Fruit fly (Drosophila melanogaster) whole organism, embryonic: ENCODE measurements around the gene alphaTub67C.
A peak's percentile ranks its signal among the peaks of the same experiment; 100 is the strongest.

Source experiments
- Abd-B ChIP-seq: fragments of 200-800 bp; sonication (Bioruptor generic); optimal IDR thresholded peaks from 2 replicates; lab custom pipeline; 2018; ENCODE audit warnings: missing biosample characterization, mild to moderate bottlenecking, missing genetic modification characterization, moderate library complexity
- Ada2b ChIP-seq: fragments of 200-800 bp; sonication (Bioruptor generic); IDR thresholded peaks from 2 replicates; pipeline ENCODE4 v1.3.6; 2022; ENCODE audit warnings: missing biosample characterization, missing genetic modification characterization
- Bdp1 ChIP-seq: fragments of 200-800 bp; sonication (Bioruptor generic); optimal IDR thresholded peaks from 3 replicates; lab custom pipeline; 2016; ENCODE audit warnings: missing biosample characterization, missing genetic modification characterization
- CG10274 ChIP-seq: fragments of 200-800 bp; sonication (Bioruptor generic); optimal IDR thresholded peaks from 3 replicates; lab custom pipeline; 2017; ENCODE audit warnings: missing biosample characterization, mild to moderate bottlenecking, missing genetic modification characterization
- CG10979 ChIP-seq: fragments of 200-800 bp; sonication (Bioruptor generic); optimal IDR thresholded peaks from 2 replicates; lab custom pipeline; 2018; ENCODE audit warnings: missing biosample characterization, mild to moderate bottlenecking, missing genetic modification characterization, moderate library complexity
- CG12769 ChIP-seq: fragments of 200-800 bp; sonication (Bioruptor generic); optimal IDR thresholded peaks from 2 replicates; lab custom pipeline; 2019; ENCODE audit warnings: missing biosample characterization, mild to moderate bottlenecking, missing genetic modification characterization, moderate library complexity
- CG14441 ChIP-seq: fragments of 200-800 bp; sonication (Bioruptor generic); IDR thresholded peaks from 2 replicates; pipeline ENCODE4 v1.3.6; 2022; ENCODE audit warnings: missing biosample characterization, missing genetic modification characterization
- CG15073 ChIP-seq: fragments of 200-800 bp; sonication (Bioruptor generic); optimal IDR thresholded peaks from 2 replicates; lab custom pipeline; 2016; ENCODE audit warnings: missing biosample characterization, missing genetic modification characterization
- CG1529 ChIP-seq: fragments of 200-800 bp; sonication (Bioruptor generic); optimal IDR thresholded peaks from 3 replicates; lab custom pipeline; 2018; ENCODE audit warnings: missing biosample characterization, missing genetic modification characterization
- CG16863 ChIP-seq: fragments of 200-800 bp; sonication (Bioruptor generic); optimal IDR thresholded peaks from 3 replicates; lab custom pipeline; 2016; ENCODE audit warnings: missing biosample characterization, missing genetic modification characterization
- CG2889 ChIP-seq: fragments of 200-800 bp; sonication (Bioruptor generic); IDR thresholded peaks from 3 replicates; pipeline ENCODE4 v1.3.6; 2022; ENCODE audit warnings: missing biosample characterization, missing genetic modification characterization
- CG30403 ChIP-seq: fragments of 200-800 bp; sonication (Bioruptor generic); optimal IDR thresholded peaks from 3 replicates; lab custom pipeline; 2016; ENCODE audit warnings: missing biosample characterization, missing genetic modification characterization
- CG3847 ChIP-seq: fragments of 200-800 bp; sonication (Bioruptor generic); IDR thresholded peaks from 2 replicates; pipeline ENCODE4 v1.3.6; 2022; ENCODE audit warnings: missing biosample characterization, missing genetic modification characterization
- CG4282 ChIP-seq: fragments of 200-800 bp; sonication (Bioruptor generic); optimal IDR thresholded peaks from 2 replicates; lab custom pipeline; 2016; ENCODE audit warnings: missing biosample characterization, missing genetic modification characterization
- CG7786 ChIP-seq: fragments of 200-800 bp; sonication (Bioruptor generic); optimal IDR thresholded peaks from 2 replicates; lab custom pipeline; 2016; ENCODE audit warnings: missing biosample characterization, missing genetic modification characterization
- CG7928 ChIP-seq: fragments of 200-800 bp; sonication (Bioruptor generic); optimal IDR thresholded peaks from 2 replicates; lab custom pipeline; 2017; ENCODE audit warnings: missing biosample characterization, mild to moderate bottlenecking, missing genetic modification characterization
- CG8765 ChIP-seq: fragments of 200-800 bp; sonication (Bioruptor generic); IDR thresholded peaks from 2 replicates; pipeline ENCODE4 v1.3.6; 2022; ENCODE audit warnings: missing biosample characterization, missing genetic modification characterization
- CG9932 ChIP-seq: fragments of 200-800 bp; sonication (Bioruptor generic); IDR thresholded peaks from 2 replicates; pipeline ENCODE4 v1.3.6; 2022; ENCODE audit warnings: missing biosample characterization, missing genetic modification characterization
- Dad ChIP-seq: fragments of 200-800 bp; sonication (Bioruptor generic); optimal IDR thresholded peaks from 3 replicates; lab custom pipeline; 2016; ENCODE audit warnings: missing biosample characterization, missing genetic modification characterization
- Dll ChIP-seq: fragments of 200-800 bp; sonication (Bioruptor generic); IDR thresholded peaks from 4 replicates; pipeline ENCODE4 v1.3.6; 2022; ENCODE audit warnings: missing biosample characterization, missing genetic modification characterization; ENCODE audit not compliant: partially characterized antibody
- Ets97D ChIP-seq: fragments of 200-800 bp; sonication (Bioruptor generic); optimal IDR thresholded peaks from 3 replicates; lab custom pipeline; 2016; ENCODE audit warnings: missing biosample characterization, missing genetic modification characterization
- Fer3 ChIP-seq: fragments of 200-800 bp; sonication (Bioruptor generic); optimal IDR thresholded peaks from 2 replicates; lab custom pipeline; 2018; ENCODE audit warnings: missing biosample characterization, mild to moderate bottlenecking, missing genetic modification characterization, moderate library complexity
- GATAe ChIP-seq: fragments of 200-800 bp; sonication (Bioruptor generic); conservative IDR thresholded peaks from 2 replicates; pipeline ENCODE4 v1.3.6; 2022; ENCODE audit warnings: missing biosample characterization, missing genetic modification characterization
- HHEX ChIP-seq: fragments of 200-800 bp; sonication (Bioruptor generic); optimal IDR thresholded peaks from 3 replicates; lab custom pipeline; 2017; ENCODE audit warnings: missing biosample characterization, mild to moderate bottlenecking, missing genetic modification characterization, missing genetic modification reagents
- Hey ChIP-seq: fragments of 200-800 bp; sonication (Bioruptor generic); optimal IDR thresholded peaks from 3 replicates; lab custom pipeline; 2018; ENCODE audit warnings: missing biosample characterization, mild to moderate bottlenecking, missing genetic modification characterization
- Med ChIP-seq: fragments of 200-800 bp; sonication (Bioruptor generic); peaks from one replicate; lab custom pipeline; 2016; ENCODE audit warnings: missing biosample characterization, missing genetic modification characterization, mild to moderate bottlenecking, inconsistent platforms, moderate library complexity
- Mrtf ChIP-seq: fragments of 200-800 bp; sonication (Bioruptor generic); IDR thresholded peaks from 3 replicates; pipeline ENCODE4 v1.3.6; 2022; ENCODE audit warnings: missing biosample characterization, missing genetic modification characterization
- Myb ChIP-seq: fragments of 200-800 bp; sonication (Bioruptor generic); optimal IDR thresholded peaks from 2 replicates; lab custom pipeline; 2016; ENCODE audit warnings: missing biosample characterization, missing genetic modification characterization
- Neu2 ChIP-seq: fragments of 200-800 bp; sonication (Bioruptor generic); optimal IDR thresholded peaks from 3 replicates; lab custom pipeline; 2016; ENCODE audit warnings: missing biosample characterization, missing genetic modification characterization, borderline replicate concordance
- Opbp ChIP-seq: fragments of 200-800 bp; sonication (Bioruptor generic); IDR thresholded peaks from 3 replicates; pipeline ENCODE4 v1.3.6; 2022; ENCODE audit warnings: missing biosample characterization, missing genetic modification characterization; ENCODE audit not compliant: partially characterized antibody
- Sox100B ChIP-seq: fragments of 200-800 bp; sonication (Bioruptor generic); optimal IDR thresholded peaks from 3 replicates; lab custom pipeline; 2018; ENCODE audit warnings: missing biosample characterization, mild to moderate bottlenecking, missing genetic modification characterization
- Usf ChIP-seq: fragments of 200-800 bp; sonication (Bioruptor generic); optimal IDR thresholded peaks from 2 replicates; lab custom pipeline; 2017; ENCODE audit warnings: missing genotype, missing biosample characterization, missing genetic modification characterization
- bbx ChIP-seq: fragments of 200-800 bp; sonication (Bioruptor generic); IDR thresholded peaks from 2 replicates; pipeline ENCODE4 v1.3.6; 2022; ENCODE audit warnings: missing biosample characterization, missing genetic modification characterization; ENCODE audit not compliant: partially characterized antibody
- bigmax ChIP-seq: fragments of 200-800 bp; sonication (Bioruptor generic); optimal IDR thresholded peaks from 2 replicates; lab custom pipeline; 2018; ENCODE audit warnings: missing biosample characterization, mild to moderate bottlenecking, missing genetic modification characterization
- crol ChIP-seq: fragments of 200-800 bp; sonication (Bioruptor generic); IDR thresholded peaks from 2 replicates; pipeline ENCODE4 v1.3.6; 2022; ENCODE audit warnings: missing biosample characterization, missing genetic modification characterization
- esg ChIP-seq: fragments of 200-800 bp; sonication (Bioruptor generic); conservative IDR thresholded peaks from 2 replicates; pipeline ENCODE4 v1.3.6; 2022; ENCODE audit warnings: missing biosample characterization, missing genetic modification characterization
- ewg ChIP-seq: fragments of 200-800 bp; sonication (Bioruptor generic); optimal IDR thresholded peaks from 3 replicates; lab custom pipeline; 2017; ENCODE audit warnings: mild to moderate bottlenecking, missing biosample characterization, missing genetic modification reagents, missing genetic modification characterization
- hb ChIP-seq: fragments of 200-800 bp; sonication (Bioruptor generic); IDR thresholded peaks from 3 replicates; pipeline ENCODE4 v1.3.6; 2022; ENCODE audit warnings: missing biosample characterization, missing genetic modification characterization; ENCODE audit not compliant: partially characterized antibody
- jing ChIP-seq: fragments of 200-800 bp; sonication (Bioruptor generic); optimal IDR thresholded peaks from 2 replicates; lab custom pipeline; 2018; ENCODE audit warnings: missing biosample characterization, mild to moderate bottlenecking, missing genetic modification characterization
- ken ChIP-seq: fragments of 200-800 bp; sonication (Bioruptor generic); IDR thresholded peaks from 3 replicates; pipeline ENCODE4 v1.3.6; 2022; ENCODE audit warnings: missing biosample characterization, missing genetic modification characterization
- luna ChIP-seq: fragments of 200-800 bp; sonication (Bioruptor generic); optimal IDR thresholded peaks from 2 replicates; lab custom pipeline; 2016; ENCODE audit warnings: missing biosample characterization, missing genetic modification characterization
- maf-S ChIP-seq: fragments of 200-800 bp; sonication (Bioruptor generic); optimal IDR thresholded peaks from 2 replicates; lab custom pipeline; 2016; ENCODE audit warnings: missing biosample characterization, missing genetic modification characterization
- nmo ChIP-seq: fragments of 200-800 bp; sonication (Bioruptor generic); optimal IDR thresholded peaks from 2 replicates; lab custom pipeline; 2018; ENCODE audit warnings: missing biosample characterization, mild to moderate bottlenecking, missing genetic modification characterization, moderate library complexity
- otp ChIP-seq: fragments of 200-800 bp; sonication (Bioruptor generic); IDR thresholded peaks from 3 replicates; pipeline ENCODE4, ENCODE4 v1.3.6; 2022; ENCODE audit warnings: missing biosample characterization, missing genetic modification characterization
- pita ChIP-seq: fragments of 200-800 bp; sonication (Bioruptor generic); optimal IDR thresholded peaks from 2 replicates; lab custom pipeline; 2017; ENCODE audit warnings: missing biosample characterization, mild to moderate bottlenecking, missing genetic modification characterization
- ranshi ChIP-seq: fragments of 200-800 bp; sonication (Bioruptor generic); IDR thresholded peaks from 2 replicates; pipeline ENCODE4 v1.3.6; 2022; ENCODE audit warnings: missing biosample characterization, missing genetic modification characterization
- run ChIP-seq: fragments of 200-800 bp; sonication (Bioruptor generic); optimal IDR thresholded peaks from 3 replicates; lab custom pipeline; 2018; ENCODE audit warnings: missing biosample characterization, mild to moderate bottlenecking, missing genetic modification characterization
- sd ChIP-seq: fragments of 200-800 bp; sonication (Bioruptor generic); optimal IDR thresholded peaks from 3 replicates; lab custom pipeline; 2018; ENCODE audit warnings: missing biosample characterization, mild to moderate bottlenecking, missing genetic modification characterization, moderate library complexity
- so ChIP-seq: fragments of 200-800 bp; sonication (Bioruptor generic); IDR thresholded peaks from 3 replicates; pipeline ENCODE4 v1.3.6; 2022; ENCODE audit warnings: missing biosample characterization, missing genetic modification characterization
- tin ChIP-seq: fragments of 200-800 bp; sonication (Bioruptor generic); optimal IDR thresholded peaks from 3 replicates; lab custom pipeline; 2016; ENCODE audit warnings: missing biosample characterization, missing genetic modification characterization
- vnd ChIP-seq: fragments of 200-800 bp; sonication (Bioruptor generic); IDR thresholded peaks from 3 replicates; pipeline ENCODE4 v1.3.6; 2022; ENCODE audit warnings: missing biosample characterization, missing genetic modification characterization; ENCODE audit not compliant: partially characterized antibody
- z ChIP-seq: fragments of 200-800 bp; sonication (Bioruptor generic); IDR thresholded peaks from 3 replicates; pipeline ENCODE4 v1.3.6; 2022; ENCODE audit warnings: missing biosample characterization, missing genetic modification characterization

The alphaTub67C gene

dm6 chr3L:9698193-9698642, 17.1 kb downstream of the alphaTub67C start, which contains the start of gene Ubc4 (continued):
- TF ChIP-seq CG3847 (GFP tag; lab: Robert Waterston, UW) = peak; percentile 37
- no peak for TF ChIP-seq Usf (GFP tag; lab: Kevin White, UChicago)
- TF ChIP-seq CG10274 (GFP tag; lab: Kevin White, UChicago) = no peak
- TF ChIP-seq CG15073 (GFP tag; lab: Kevin White, UChicago) = no peak
- no peak for TF ChIP-seq CG4282
- peak; percentile 76 for TF ChIP-seq hb (GFP tag; lab: Robert Waterston, UW)
- no peak for TF ChIP-seq Hey
- TF ChIP-seq esg (GFP tag; lab: Robert Waterston, UW) = no peak
- no peak for TF ChIP-seq z (GFP tag; lab: Robert Waterston, UW)
- no peak for TF ChIP-seq CG14441 (GFP tag; lab: Robert Waterston, UW)
- TF ChIP-seq GATAe (GFP tag; lab: Robert Waterston, UW) = no peak
- TF ChIP-seq ken (GFP tag; lab: Robert Waterston, UW) = no peak
- no peak for TF ChIP-seq so (GFP tag; lab: Robert Waterston, UW)
- peak; percentile 10 for TF ChIP-seq nmo
- peak; percentile 71 for TF ChIP-seq vnd (GFP tag; lab: Robert Waterston, UW)
- TF ChIP-seq Bdp1 (GFP tag; lab: Kevin White, UChicago) = no peak
- no peak for TF ChIP-seq sd (tag; lab: Kevin White, UChicago)
- TF ChIP-seq tin (GFP tag; lab: Kevin White, UChicago) = no peak
- TF ChIP-seq run = no peak
- no peak for TF ChIP-seq CG10979 (tag; lab: Kevin White, UChicago)
- TF ChIP-seq Abd-B (GFP tag; lab: Kevin White, UChicago) = peak; percentile 5
- TF ChIP-seq Ets97D (GFP tag; lab: Kevin White, UChicago) = peak; percentile 54
- TF ChIP-seq Fer3 (tag; lab: Kevin White, UChicago) = no peak
- no peak for TF ChIP-seq otp (GFP tag; lab: Robert Waterston, UW)
- no peak for TF ChIP-seq bigmax (GFP tag; lab: Kevin White, UChicago)
- TF ChIP-seq pita = no peak
- no peak for TF ChIP-seq luna (GFP tag; lab: Kevin White, UChicago)
- TF ChIP-seq Dll = peak; percentile 87
- peak; percentile 88 for TF ChIP-seq Med (GFP tag; lab: Kevin White, UChicago)
- no peak for TF ChIP-seq CG7928 (GFP tag; lab: Kevin White, UChicago)
- TF ChIP-seq CG8765 = no peak
- TF ChIP-seq Sox100B (GFP tag; lab: Kevin White, UChicago) = no peak
- TF ChIP-seq Ada2b (GFP tag; lab: Robert Waterston, UW) = no peak
- TF ChIP-seq Mrtf = 0 out of 3 replicates have a peak, but pooled peaks have one; percentile 32
- TF ChIP-seq Neu2 = no peak
- peak; percentile 48; the same call in 1 of the 2 replicates for TF ChIP-seq CG9932 (GFP tag; lab: Robert Waterston, UW)
- peak; percentile 89 for TF ChIP-seq bbx (GFP tag; lab: Robert Waterston, UW)
- peak; percentile 2 for TF ChIP-seq Dad (GFP tag; lab: Kevin White, UChicago)
- TF ChIP-seq Myb (GFP tag; lab: Kevin White, UChicago) = peak; percentile 92
- no peak for TF ChIP-seq CG16863 (GFP tag; lab: Kevin White, UChicago)
- no peak for TF ChIP-seq maf-S (GFP tag; lab: Kevin White, UChicago)
- no peak for TF ChIP-seq CG30403
- TF ChIP-seq CG7786 (GFP tag; lab: Kevin White, UChicago) = no peak
- no peak for TF ChIP-seq ewg
- TF ChIP-seq Opbp (GFP tag; lab: Robert Waterston, UW) = peak; percentile 81
- no peak for TF ChIP-seq CG12769 (tag; lab: Kevin White, UChicago)
- no peak for TF ChIP-seq CG2889 (GFP tag; lab: Robert Waterston, UW)
- TF ChIP-seq ranshi = no peak
- TF ChIP-seq CG1529 (GFP tag; lab: Kevin White, UChicago) = no peak
- TF ChIP-seq HHEX (GFP tag; lab: Kevin White, UChicago) = no peak
- peak; percentile 62 for TF ChIP-seq crol (GFP tag; lab: Robert Waterston, UW)
- no peak for TF ChIP-seq jing (GFP tag; lab: Kevin White, UChicago)
